Worm (Caenorhabditis elegans) whole organism, early embryonic: ENCODE results near the gene F19B6.3.

Experiments
- ceh-13 ChIP-seq: fragments of 200-800 bp; sonication (Bioruptor generic); optimal IDR thresholded peaks from 2 replicates; lab custom pipeline; 2018; ENCODE audit warnings: mild to moderate bottlenecking, missing genetic modification characterization, missing compliant biosample characterization
- tra-4 ChIP-seq: sonication (generic microtip); optimal IDR thresholded peaks from 2 replicates; lab custom pipeline; 2017; ENCODE audit warnings: missing genetic modification characterization, missing compliant biosample characterization

DNA sequence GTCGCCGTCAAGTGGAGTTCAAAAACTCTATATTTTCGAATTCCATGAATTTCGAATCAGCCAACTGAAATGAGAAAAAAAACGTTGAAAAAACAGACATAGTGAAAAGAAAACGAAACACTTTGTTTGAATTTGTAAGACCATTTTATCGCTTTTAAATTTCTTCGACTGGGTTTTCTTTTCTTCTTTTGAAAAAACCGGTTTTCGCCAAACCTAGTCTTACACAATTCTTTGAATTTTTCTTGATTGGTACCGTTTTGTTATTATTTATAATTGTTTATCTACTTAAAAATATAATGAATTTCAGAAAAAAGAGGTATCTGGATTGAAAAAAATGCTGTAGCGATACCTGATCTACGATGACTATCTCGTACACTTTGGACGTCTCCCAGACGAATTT is 22.6 kb downstream of the F19B6.3 start, which contains the start of gene best-22:
- TF ChIP-seq ceh-13 (no peak), tra-4 (no peak)
